Worm (Caenorhabditis elegans): Measurements from ENCODE around the gene mrps-16.
A peak's percentile ranks its signal among the peaks of the same experiment; 100 is the strongest.

ce11 chrII:5458683-5459410, 15.3 kb upstream of the mrps-16 start:
- TF ChIP-seq D1046.2 (GFP tag; IDR thresholded peaks at IDR 0.05) (no peak), vab-7 (GFP tag; IDR thresholded peaks at IDR 0.05) (no peak), nhr-77 (tag; optimal IDR thresholded peaks at IDR 0.05) (no peak), attf-4 (tag; optimal IDR thresholded peaks at IDR 0.05) (no peak), unc-39 (tag; optimal IDR thresholded peaks at IDR 0.05) (no peak), egl-27 (tag; optimal IDR thresholded peaks at IDR 0.05) (no peak), nhr-28 (tag; optimal IDR thresholded peaks at IDR 0.05) (peak; percentile 27), nhr-42 (GFP tag; IDR thresholded peaks at IDR 0.05) (no peak), lin-15B (tag; optimal IDR thresholded peaks at IDR 0.05) (no peak)

All from whole organism, L4 larva.